Fruit fly (Drosophila melanogaster): ENCODE data around the gene Edc3.

DNA sequence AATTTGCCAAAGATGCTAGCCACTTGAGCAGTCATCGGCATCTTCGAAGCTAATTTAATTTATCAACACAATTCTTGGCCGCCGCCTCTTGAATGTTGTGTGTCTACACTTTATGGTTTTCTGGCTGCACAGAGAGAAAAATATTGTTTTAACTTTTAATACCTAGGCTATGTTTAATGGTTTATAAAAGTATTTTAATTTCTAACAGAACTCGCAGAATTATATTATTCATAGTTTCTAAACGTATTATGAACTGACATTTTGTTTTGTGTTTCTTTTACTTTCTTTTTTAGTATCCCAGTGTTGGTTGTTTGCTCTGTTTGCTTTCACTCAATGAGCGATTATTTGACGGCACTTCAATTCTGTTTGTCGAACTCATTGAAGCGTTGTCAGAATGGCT lies 2.5 kb upstream of the Edc3 start:
- TF ChIP-seq pan (optimal IDR thresholded peaks at IDR 0.05) = no peak
- no peak for TF ChIP-seq ey (GFP tag; optimal IDR thresholded peaks at IDR 0.05)
- TF ChIP-seq Sp1 (GFP tag; optimal IDR thresholded peaks at IDR 0.05) = no peak
- TF ChIP-seq dl (GFP tag; optimal IDR thresholded peaks at IDR 0.05; ENCODE audit: insufficient read depth in 1 of 2, partially characterized antibody in 2 of 2) = no peak
- no peak for TF ChIP-seq jim (GFP tag; optimal IDR thresholded peaks at IDR 0.05)
- TF ChIP-seq dmrt93B (GFP tag; optimal IDR thresholded peaks at IDR 0.05) = no peak
- TF ChIP-seq usp (GFP tag; optimal IDR thresholded peaks at IDR 0.05) = no peak
- no peak for TF ChIP-seq psq (GFP tag; optimal IDR thresholded peaks at IDR 0.05)

All from whole organism, wandering third instar larva.